Worm (Caenorhabditis elegans) whole organism, L2 larva: ENCODE results near the gene age-1.
A peak's percentile ranks its signal among the peaks of the same experiment; 100 is the strongest.

Experiments
- egl-27 ChIP-seq: sonication (generic microtip); optimal IDR thresholded peaks from 3 replicates; lab custom pipeline; 2017; ENCODE audit warnings: missing biosample characterization, missing genetic modification reagents, missing genetic modification characterization
- elt-1 ChIP-seq: fragments of 150-350 bp; optimal IDR thresholded peaks from 2 replicates; lab custom pipeline; 2014; ENCODE audit warnings: missing biosample characterization, missing genetic modification characterization
- lin-39 ChIP-seq: fragments of 150-350 bp; optimal IDR thresholded peaks from 2 replicates; lab custom pipeline; 2014; ENCODE audit warnings: missing biosample characterization, missing genetic modification reagents, missing genetic modification characterization
- lsy-2 ChIP-seq, 2 experiments: fragments of 150-350 bp in 1 of 2; sonication (generic microtip) in 1 of 2; optimal IDR thresholded peaks; 2 replicates each; lab custom pipeline; 2014 to 2017; ENCODE audit warnings: missing biosample characterization in 2 of 2, missing genetic modification characterization in 2 of 2
- mdl-1 ChIP-seq, 2 experiments: fragments of 150-350 bp in 1 of 2; sonication (generic microtip) in 1 of 2; optimal IDR thresholded peaks; 2 replicates each; lab custom pipeline; 2017; ENCODE audit warnings: missing biosample characterization in 2 of 2, missing genetic modification characterization in 2 of 2
- nhr-21 ChIP-seq: fragments of 150-350 bp; optimal IDR thresholded peaks from 2 replicates; lab custom pipeline; 2014; ENCODE audit warnings: missing biosample characterization, missing genetic modification characterization
- sem-4 ChIP-seq: fragments of 150-350 bp; optimal IDR thresholded peaks from 2 replicates; lab custom pipeline; 2014; ENCODE audit warnings: missing biosample characterization, missing genetic modification reagents, missing genetic modification characterization
- ztf-11 ChIP-seq: sonication (generic microtip); optimal IDR thresholded peaks from 2 replicates; lab custom pipeline; 2017; ENCODE audit warnings: missing biosample characterization, missing genetic modification characterization

DNA sequence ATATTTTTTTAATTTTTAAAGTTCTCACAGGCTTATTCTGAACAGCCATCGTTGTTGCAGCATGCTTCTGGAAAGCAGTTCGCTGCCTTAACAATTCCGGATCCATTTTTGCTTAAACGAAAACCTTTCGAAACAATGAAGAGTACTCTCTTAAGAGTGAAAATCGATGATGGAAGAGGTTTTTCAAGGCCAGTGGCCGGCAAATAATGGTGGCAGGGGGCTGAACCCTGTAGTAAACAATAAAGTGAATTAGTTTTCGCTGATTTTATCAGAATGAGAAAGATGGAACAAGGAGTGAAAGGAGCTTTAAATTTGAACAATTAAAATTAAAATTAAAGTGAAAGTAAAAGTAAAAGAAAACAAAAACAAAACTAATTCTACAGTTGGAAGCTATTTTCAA, 15.5 kb upstream of the age-1 start, which contains the start of gene gtf-2E2:
- no peak for TF ChIP-seq elt-1 (tag; lab: Kevin White, UChicago)
- TF ChIP-seq nhr-21 (tag; lab: Kevin White, UChicago) = no peak
- no peak for TF ChIP-seq egl-27
- no peak for TF ChIP-seq sem-4 (tag; lab: Kevin White, UChicago)
- no peak for TF ChIP-seq mdl-1 (tag; optimal IDR thresholded peaks at IDR 0.05; lab: Kevin White, UChicago)
- no peak for TF ChIP-seq ztf-11 (tag; lab: Kevin White, UChicago)
- peak in 1 of 2 experiments; percentile 39 for TF ChIP-seq lsy-2 (tag; optimal IDR thresholded peaks at IDR 0.05; lab: Kevin White, UChicago)
- no peak for TF ChIP-seq lin-39 (tag; lab: Kevin White, UChicago)
